Fruit fly (Drosophila melanogaster): Measurements from ENCODE around the gene skd.

The skd gene

dm6 chr3L:21052191-21052951 is 25.1 kb upstream of the skd start:
- TF ChIP-seq Mio (GFP tag; optimal IDR thresholded peaks at IDR 0.05), result no peak
- no peak for TF ChIP-seq woc (GFP tag; optimal IDR thresholded peaks at IDR 0.05)
- TF ChIP-seq Hr78 (GFP tag; optimal IDR thresholded peaks at IDR 0.05), result no peak
- TF ChIP-seq Hr83 (GFP tag; optimal IDR thresholded peaks at IDR 0.05; ENCODE audit: poor library complexity, severe bottlenecking), result no peak
- no peak for TF ChIP-seq br (GFP tag; optimal IDR thresholded peaks at IDR 0.05)
- TF ChIP-seq CrebA (GFP tag; optimal IDR thresholded peaks at IDR 0.05; ENCODE audit: borderline replicate concordance), result no peak
- no peak for TF ChIP-seq Vsx2 (GFP tag; optimal IDR thresholded peaks at IDR 0.05; ENCODE audit: partially characterized antibody)
- no peak for TF ChIP-seq GATAd (GFP tag; optimal IDR thresholded peaks at IDR 0.05)
- TF ChIP-seq N (GFP tag; optimal IDR thresholded peaks at IDR 0.05), result no peak
- TF ChIP-seq Dfd (GFP tag; optimal IDR thresholded peaks at IDR 0.05), result peak; percentile 93
- no peak for TF ChIP-seq usp (GFP tag; optimal IDR thresholded peaks at IDR 0.05)
- no peak for TF ChIP-seq brk (GFP tag; optimal IDR thresholded peaks at IDR 0.05)
- no peak for TF ChIP-seq Rel (GFP tag; optimal IDR thresholded peaks at IDR 0.05)
- TF ChIP-seq Rel (tag; optimal IDR thresholded peaks at IDR 0.05), result peak; percentile 22
- TF ChIP-seq pan (optimal IDR thresholded peaks at IDR 0.05), result no peak
- no peak for TF ChIP-seq fru (GFP tag; optimal IDR thresholded peaks at IDR 0.05)
- TF ChIP-seq sv (GFP tag; optimal IDR thresholded peaks at IDR 0.05), result no peak
- TF ChIP-seq rgr (GFP tag; optimal IDR thresholded peaks at IDR 0.05), result peak; percentile 24
- TF ChIP-seq Abd-B (GFP tag; optimal IDR thresholded peaks at IDR 0.05), result no peak
- TF ChIP-seq OdsH (GFP tag; optimal IDR thresholded peaks at IDR 0.05), result no peak

- TF ChIP-seq sage (GFP tag; optimal IDR thresholded peaks at IDR 0.05), result no peak
Measured at dm6 chr3L:21050068-21050736, 23.0 kb upstream of the skd start.

- TF ChIP-seq OdsH (GFP tag; optimal IDR thresholded peaks at IDR 0.05) (peak; percentile 2), Abd-B (GFP tag; optimal IDR thresholded peaks at IDR 0.05) (no peak), Vsx2 (GFP tag; optimal IDR thresholded peaks at IDR 0.05; ENCODE audit: partially characterized antibody) (peak; percentile 86), HLH106 (tag; optimal IDR thresholded peaks at IDR 0.05) (peak; percentile 23), sage (GFP tag; optimal IDR thresholded peaks at IDR 0.05) (no peak), lola (GFP tag; optimal IDR thresholded peaks at IDR 0.05) (peak; percentile 94), tai (GFP tag; optimal IDR thresholded peaks at IDR 0.05) (no peak), Hnf4 (GFP tag; optimal IDR thresholded peaks at IDR 0.05) (no peak), GATAd (GFP tag; optimal IDR thresholded peaks at IDR 0.05) (no peak), h (GFP tag; optimal IDR thresholded peaks at IDR 0.05) (peak; percentile 6), Dif (GFP tag; optimal IDR thresholded peaks at IDR 0.05; ENCODE audit: partially characterized antibody) (peak; percentile 52), Sp1 (GFP tag; optimal IDR thresholded peaks at IDR 0.05) (no peak), Myc (optimal IDR thresholded peaks at IDR 0.05) (peak; percentile 96), rgr (GFP tag; optimal IDR thresholded peaks at IDR 0.05) (peak; percentile 32), jim (GFP tag; optimal IDR thresholded peaks at IDR 0.05) (no peak), CG32264 (GFP tag; optimal IDR thresholded peaks at IDR 0.05) (no peak), Jra (GFP tag; optimal IDR thresholded peaks at IDR 0.05) (no peak), foxo (GFP tag; optimal IDR thresholded peaks at IDR 0.05) (peak in 1 of 2 experiments; percentile 25), N (GFP tag; optimal IDR thresholded peaks at IDR 0.05) (peak; percentile 76), Dfd (GFP tag; optimal IDR thresholded peaks at IDR 0.05) (no peak), Mio (GFP tag; optimal IDR thresholded peaks at IDR 0.05) (no peak), psq (GFP tag; optimal IDR thresholded peaks at IDR 0.05) (peak; percentile 38), dl (GFP tag; optimal IDR thresholded peaks at IDR 0.05; ENCODE audit: insufficient read depth in 1 of 2, partially characterized antibody in 2 of 2) (peak in 1 of 2 experiments; percentile 37), fru (GFP tag; optimal IDR thresholded peaks at IDR 0.05) (peak; percentile 26), dmrt93B (GFP tag; optimal IDR thresholded peaks at IDR 0.05) (no peak), CG9705 (GFP tag; optimal IDR thresholded peaks at IDR 0.05) (no peak), Hr83 (GFP tag; optimal IDR thresholded peaks at IDR 0.05; ENCODE audit: poor library complexity, severe bottlenecking) (peak; percentile 3), woc (GFP tag; optimal IDR thresholded peaks at IDR 0.05) (no peak), ey (GFP tag; optimal IDR thresholded peaks at IDR 0.05) (peak; percentile 38), br (GFP tag; optimal IDR thresholded peaks at IDR 0.05) (no peak), CrebA (GFP tag; optimal IDR thresholded peaks at IDR 0.05; ENCODE audit: borderline replicate concordance) (no peak), pan (optimal IDR thresholded peaks at IDR 0.05) (no peak), usp (GFP tag; optimal IDR thresholded peaks at IDR 0.05) (no peak), brk (GFP tag; optimal IDR thresholded peaks at IDR 0.05) (no peak), Rel (GFP tag; optimal IDR thresholded peaks at IDR 0.05) (no peak), Rel (tag; optimal IDR thresholded peaks at IDR 0.05) (no peak), dsf (GFP tag; optimal IDR thresholded peaks at IDR 0.05; ENCODE audit: borderline replicate concordance) (no peak), sv (GFP tag; optimal IDR thresholded peaks at IDR 0.05) (no peak), Hr78 (GFP tag; optimal IDR thresholded peaks at IDR 0.05) (no peak)
Measured at dm6 chr3L:21049417-21049914, 22.2 kb upstream of the skd start.
